Fruit fly (Drosophila melanogaster): ENCODE data around the gene Icmt.

Gene Icmt

dm6 chr3L:13049671-13050070 lies 31.6 kb downstream of the Icmt start (continued):
- TF ChIP-seq H2.0 (GFP tag; IDR thresholded peaks at IDR 0.05) (no peak), tap (tag; optimal IDR thresholded peaks at IDR 0.05) (no peak), CG6791 (GFP tag; IDR thresholded peaks at IDR 0.05; ENCODE audit: partially characterized antibody) (no peak), Dbx (GFP tag; IDR thresholded peaks at IDR 0.05) (no peak), chif (GFP tag; optimal IDR thresholded peaks at IDR 0.05) (no peak), sens (GFP tag) (peak; percentile 64), CG15696 (tag; optimal IDR thresholded peaks at IDR 0.05) (peak; percentile 84), CG17385 (GFP tag; optimal IDR thresholded peaks at IDR 0.05) (no peak), CG17802 (tag; optimal IDR thresholded peaks at IDR 0.05) (no peak), CG11085 (GFP tag; IDR thresholded peaks at IDR 0.05) (no peak), Nf-YA (GFP tag; IDR thresholded peaks at IDR 0.05) (no peak), ttk (GFP tag; IDR thresholded peaks at IDR 0.05) (no peak), Max (GFP tag; optimal IDR thresholded peaks at IDR 0.05) (no peak), CG4730 (GFP tag; IDR thresholded peaks at IDR 0.05) (no peak), dmrt99B (tag; optimal IDR thresholded peaks at IDR 0.05) (no peak), vfl (GFP tag; optimal IDR thresholded peaks at IDR 0.05) (no peak), Hmx (GFP tag; optimal IDR thresholded peaks at IDR 0.05) (no peak), gt (GFP tag; IDR thresholded peaks at IDR 0.05) (no peak), tup (GFP tag; optimal IDR thresholded peaks at IDR 0.05) (no peak), Fer3 (tag; optimal IDR thresholded peaks at IDR 0.05) (no peak), crc (GFP tag; optimal IDR thresholded peaks at IDR 0.05) (no peak), jing (GFP tag; optimal IDR thresholded peaks at IDR 0.05) (no peak), CG32532 (GFP tag; IDR thresholded peaks at IDR 0.05) (no peak), Lhr (GFP tag; optimal IDR thresholded peaks at IDR 0.05) (no peak), CG6683 (GFP tag; optimal IDR thresholded peaks at IDR 0.05) (no peak), CG8944 (GFP tag; optimal IDR thresholded peaks at IDR 0.05) (no peak), Hsf (GFP tag; optimal IDR thresholded peaks at IDR 0.05) (no peak), eyg (GFP tag; optimal IDR thresholded peaks at IDR 0.05) (no peak), Adf1 (GFP tag; IDR thresholded peaks at IDR 0.05) (no peak), Abd-B (GFP tag; optimal IDR thresholded peaks at IDR 0.05) (no peak), odd (GFP tag; optimal IDR thresholded peaks at IDR 0.05) (no peak), Eip74EF (GFP tag; optimal IDR thresholded peaks at IDR 0.05) (no peak), gcm (GFP tag; optimal IDR thresholded peaks at IDR 0.05) (no peak), CG10267 (tag; optimal IDR thresholded peaks at IDR 0.05) (peak; percentile 40), cad (GFP tag; optimal IDR thresholded peaks at IDR 0.05) (no peak), PHDP (tag; optimal IDR thresholded peaks at IDR 0.05) (no peak), CG4360 (GFP tag; IDR thresholded peaks at IDR 0.05) (no peak), chn (GFP tag; optimal IDR thresholded peaks at IDR 0.05) (no peak), CG13123 (GFP tag; optimal IDR thresholded peaks at IDR 0.05) (no peak), otp (GFP tag; IDR thresholded peaks at IDR 0.05) (no peak), maf-S (GFP tag; optimal IDR thresholded peaks at IDR 0.05) (no peak), BtbVII (GFP tag; optimal IDR thresholded peaks at IDR 0.05) (no peak), gce (GFP tag; IDR thresholded peaks at IDR 0.05) (no peak), ac (GFP tag; optimal IDR thresholded peaks at IDR 0.05) (peak; percentile 11), CG7556 (GFP tag; optimal IDR thresholded peaks at IDR 0.05) (peak; percentile 20), Blimp-1 (GFP tag; optimal IDR thresholded peaks at IDR 0.05) (no peak), fd64A (GFP tag; optimal IDR thresholded peaks at IDR 0.05) (no peak), CG13624 (GFP tag; optimal IDR thresholded peaks at IDR 0.05) (no peak), unpg (GFP tag; optimal IDR thresholded peaks at IDR 0.05) (no peak), aop (GFP tag; IDR thresholded peaks at IDR 0.05) (no peak), fd102C (GFP tag; optimal IDR thresholded peaks at IDR 0.05) (peak; percentile 61), amos (GFP tag; IDR thresholded peaks at IDR 0.05; ENCODE audit: partially characterized antibody) (no peak)

Measured in whole organism, embryonic.